Worm (Caenorhabditis elegans) whole organism, dauer: ENCODE data around the gene C40H5.2.

ENCODE experiments used
- unc-62 ChIP-seq: sonication (generic microtip); optimal IDR thresholded peaks from 2 replicates; lab custom pipeline; 2017; ENCODE audit warnings: missing biosample characterization, missing genetic modification reagents, missing genetic modification characterization

The C40H5.2 gene

ce11 chrX:11806175-11806853 is 60.4 kb downstream of the C40H5.2 start:
- TF ChIP-seq unc-62 (GFP tag; lab: Kevin White, UChicago) = no peak
